Worm (Caenorhabditis elegans) whole organism, early embryonic: Measurements from ENCODE around the gene F49E10.4.

ENCODE experiments used
- F13C5.2 ChIP-seq: sonication (generic microtip); optimal IDR thresholded peaks from 2 replicates; lab custom pipeline; 2017; ENCODE audit warnings: mild to moderate bottlenecking, missing genetic modification characterization, inconsistent platforms, missing compliant biosample characterization
- aly-1 ChIP-seq: sonication (generic microtip); optimal IDR thresholded peaks from 2 replicates; lab custom pipeline; 2016; ENCODE audit warnings: missing genetic modification characterization, missing compliant biosample characterization
- ama-1 ChIP-seq: fragments of 150-350 bp; optimal IDR thresholded peaks from 2 replicates; lab custom pipeline; 2014
- ceh-13 ChIP-seq: fragments of 200-800 bp; sonication (Bioruptor generic); optimal IDR thresholded peaks from 2 replicates; lab custom pipeline; 2018; ENCODE audit warnings: mild to moderate bottlenecking, missing genetic modification characterization, missing compliant biosample characterization
- ets-7 ChIP-seq: sonication (generic microtip); optimal IDR thresholded peaks from 2 replicates; lab custom pipeline; 2016; ENCODE audit warnings: missing genotype, missing genetic modification characterization, missing compliant biosample characterization
- hmbx-1 ChIP-seq: sonication (generic microtip); optimal IDR thresholded peaks from 2 replicates; lab custom pipeline; 2016; ENCODE audit warnings: mild to moderate bottlenecking, missing genetic modification characterization, missing compliant biosample characterization
- hmg-4 ChIP-seq: fragments of 200-800 bp; sonication (Bioruptor generic); optimal IDR thresholded peaks from 2 replicates; lab custom pipeline; 2018; ENCODE audit warnings: mild to moderate bottlenecking, missing genetic modification characterization, missing compliant biosample characterization
- pes-1 ChIP-seq: fragments of 200-800 bp; sonication (Bioruptor generic); IDR thresholded peaks from 2 replicates; pipeline ENCODE4 v1.3.6; 2022; ENCODE audit warnings: missing genetic modification reagents, missing genetic modification characterization, missing compliant biosample characterization
- tra-4 ChIP-seq: sonication (generic microtip); optimal IDR thresholded peaks from 2 replicates; lab custom pipeline; 2017; ENCODE audit warnings: missing genetic modification characterization, missing compliant biosample characterization

DNA sequence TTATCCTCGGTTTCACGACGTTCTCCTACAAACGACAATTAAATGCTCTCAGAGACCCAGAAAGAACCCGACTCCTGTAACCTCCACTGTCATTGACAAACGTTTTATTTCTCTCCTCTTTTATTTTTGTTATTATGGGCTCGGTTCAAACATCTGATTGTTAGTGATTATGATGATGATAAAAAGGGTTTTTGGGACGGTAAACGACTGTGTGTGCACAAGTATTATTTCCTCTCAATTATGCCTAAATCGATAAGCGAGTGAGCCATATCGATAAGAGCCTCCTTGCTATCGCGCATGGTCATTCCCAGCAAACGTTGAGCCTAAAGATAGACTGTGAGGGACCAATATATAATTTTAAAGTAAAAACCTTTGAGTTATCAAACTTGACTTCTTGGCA, 43.8 kb upstream of the F49E10.4 start:
- TF ChIP-seq ceh-13 (no peak), ama-1 (no peak), tra-4 (tag; lab: Kevin White, UChicago) (no peak), hmbx-1 (tag; lab: Kevin White, UChicago) (no peak), ets-7 (tag; lab: Kevin White, UChicago) (no peak), F13C5.2 (tag; lab: Kevin White, UChicago) (no peak), aly-1 (tag; lab: Kevin White, UChicago) (no peak), pes-1 (GFP tag; lab: Robert Waterston, UW) (no peak), hmg-4 (GFP tag; lab: Kevin White, UChicago) (no peak)
